Worm (Caenorhabditis elegans): ENCODE results near the gene kap-1.

Gene kap-1

DNA sequence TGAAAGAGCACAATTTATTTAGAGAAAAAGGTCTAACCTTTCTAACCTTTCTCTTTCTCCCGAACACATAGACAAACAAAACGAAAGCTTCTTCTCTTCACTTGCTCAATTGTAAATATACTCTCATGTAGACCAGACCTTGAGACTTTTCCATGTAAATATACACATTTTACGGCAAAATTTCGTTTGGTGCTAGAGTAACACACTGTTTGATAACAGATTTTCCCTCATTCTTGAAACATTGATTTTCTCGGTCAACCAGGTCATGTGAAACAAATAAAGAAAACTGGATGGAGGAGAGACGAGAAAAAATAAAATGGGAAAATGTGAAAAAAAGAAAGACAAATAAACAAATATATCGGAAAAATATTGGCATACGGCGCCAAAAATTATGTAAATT, 16.6 kb upstream of the kap-1 start:
- TF ChIP-seq ama-1 (optimal IDR thresholded peaks at IDR 0.05) (no peak), tra-4 (tag; optimal IDR thresholded peaks at IDR 0.05) (no peak), ceh-13 (GFP tag; optimal IDR thresholded peaks at IDR 0.05) (no peak), B0310.2 (tag; optimal IDR thresholded peaks at IDR 0.05) (no peak), flt-1 (GFP tag; IDR thresholded peaks at IDR 0.05) (no peak), pes-1 (GFP tag; IDR thresholded peaks at IDR 0.05) (no peak), sea-1 (GFP tag; conservative IDR thresholded peaks at IDR 0.05) (no peak), ceh-36 (tag; optimal IDR thresholded peaks at IDR 0.05) (no peak), tbx-37 (GFP tag; conservative IDR thresholded peaks at IDR 0.05) (no peak), tbx-11 (GFP tag; IDR thresholded peaks at IDR 0.05) (no peak), F13C5.2 (tag; optimal IDR thresholded peaks at IDR 0.05) (no peak), hmbx-1 (tag; optimal IDR thresholded peaks at IDR 0.05) (no peak), hmg-4 (GFP tag; optimal IDR thresholded peaks at IDR 0.05) (no peak), scrt-1 (GFP tag; IDR thresholded peaks at IDR 0.05) (no peak), aly-1 (tag; optimal IDR thresholded peaks at IDR 0.05) (no peak), ets-7 (tag; optimal IDR thresholded peaks at IDR 0.05) (no peak), hnd-1 (tag; optimal IDR thresholded peaks at IDR 0.05) (no peak)

DNA sequence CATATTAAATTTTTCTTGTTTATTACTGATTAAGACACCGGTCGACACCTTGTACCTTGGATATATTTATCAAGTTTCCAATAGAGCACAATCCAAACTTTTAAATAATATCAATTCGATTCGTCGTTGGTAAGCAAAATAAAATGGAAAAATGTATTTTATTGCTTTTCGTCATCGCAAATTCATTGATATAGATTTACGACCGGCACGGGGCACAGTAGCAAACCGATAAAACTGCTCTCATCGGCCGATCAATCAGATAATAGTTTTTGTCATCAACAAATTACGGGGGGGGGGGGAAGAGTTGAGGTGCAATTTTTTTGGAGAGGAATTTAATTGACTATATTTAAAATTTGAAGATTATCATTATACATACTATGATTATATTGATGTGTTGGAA, 15.3 kb upstream of the kap-1 start:
- TF ChIP-seq F13C5.2 (tag; optimal IDR thresholded peaks at IDR 0.05) (no peak), scrt-1 (GFP tag; IDR thresholded peaks at IDR 0.05) (no peak), hmbx-1 (tag; optimal IDR thresholded peaks at IDR 0.05) (no peak), B0310.2 (tag; optimal IDR thresholded peaks at IDR 0.05) (no peak), flt-1 (GFP tag; IDR thresholded peaks at IDR 0.05) (no peak), aly-1 (tag; optimal IDR thresholded peaks at IDR 0.05) (no peak), tbx-37 (GFP tag; conservative IDR thresholded peaks at IDR 0.05) (no peak)

DNA sequence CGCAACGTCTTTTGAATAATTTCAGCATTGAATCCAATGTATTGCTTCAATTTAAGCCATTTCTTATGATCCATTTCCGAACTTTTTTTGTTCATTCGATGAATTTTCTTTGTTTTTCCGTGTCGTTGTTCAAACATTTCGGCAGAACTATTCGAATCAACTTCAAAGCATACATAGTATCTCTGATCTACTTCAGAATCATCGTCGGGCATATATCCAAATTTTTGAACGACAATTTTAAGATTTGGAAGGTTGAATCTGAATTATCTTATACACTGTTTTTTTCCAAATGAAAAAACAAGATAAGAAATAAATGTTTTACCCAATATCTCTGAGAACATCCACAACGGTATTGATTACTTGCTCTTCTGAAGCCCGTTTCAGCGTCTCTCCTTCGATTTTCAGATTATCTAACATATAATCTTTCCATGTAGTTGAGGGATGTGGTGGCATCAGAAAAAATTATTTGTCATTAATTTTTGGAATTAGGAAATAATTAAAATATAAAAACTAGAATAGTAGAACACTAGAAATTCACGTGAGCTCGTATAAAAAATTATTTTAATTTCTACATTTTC, 9.4 kb upstream of the kap-1 start, which contains the start of gene lab-2:
TSS of gene lab-2 (minus strand) at position 453 of the 578 bp plus-strand sequence.
- TF ChIP-seq hmbx-1 (tag; optimal IDR thresholded peaks at IDR 0.05), result no peak
- no peak for TF ChIP-seq F13C5.2 (tag; optimal IDR thresholded peaks at IDR 0.05)
- no peak for TF ChIP-seq sea-1 (GFP tag; conservative IDR thresholded peaks at IDR 0.05)
- no peak for TF ChIP-seq ama-1 (optimal IDR thresholded peaks at IDR 0.05)
- no peak for TF ChIP-seq ceh-13 (GFP tag; optimal IDR thresholded peaks at IDR 0.05)
- no peak for TF ChIP-seq tra-4 (tag; optimal IDR thresholded peaks at IDR 0.05)
- no peak for TF ChIP-seq scrt-1 (GFP tag; IDR thresholded peaks at IDR 0.05)
- no peak for TF ChIP-seq B0310.2 (tag; optimal IDR thresholded peaks at IDR 0.05)
- TF ChIP-seq hnd-1 (tag; optimal IDR thresholded peaks at IDR 0.05), result no peak
- no peak for TF ChIP-seq ceh-36 (tag; optimal IDR thresholded peaks at IDR 0.05)

DNA sequence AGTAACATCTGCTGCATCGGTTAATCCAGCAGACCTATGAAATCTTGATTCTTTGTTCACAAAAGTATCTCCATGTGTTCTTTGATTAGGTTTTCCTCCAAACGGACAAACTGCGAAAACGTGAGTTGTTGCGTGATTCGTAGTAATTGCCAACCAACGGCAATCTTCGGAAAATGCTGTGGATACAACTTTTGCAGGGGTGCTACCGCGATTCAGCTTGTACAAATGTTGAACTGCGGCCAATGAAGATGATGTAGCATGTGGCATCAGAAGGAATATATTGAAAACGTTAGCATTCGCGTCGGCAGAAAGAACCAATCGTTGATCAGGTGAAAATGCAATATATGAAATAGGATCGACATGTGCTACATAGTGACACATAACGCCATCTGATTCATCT, 7.0 kb upstream of the kap-1 start:
- TF ChIP-seq aly-1 (tag; optimal IDR thresholded peaks at IDR 0.05), result no peak
- no peak for TF ChIP-seq tbx-37 (GFP tag; conservative IDR thresholded peaks at IDR 0.05)
- no peak for TF ChIP-seq F13C5.2 (tag; optimal IDR thresholded peaks at IDR 0.05)
- TF ChIP-seq tbx-11 (GFP tag; IDR thresholded peaks at IDR 0.05), result no peak
- no peak for TF ChIP-seq flt-1 (GFP tag; IDR thresholded peaks at IDR 0.05)

DNA sequence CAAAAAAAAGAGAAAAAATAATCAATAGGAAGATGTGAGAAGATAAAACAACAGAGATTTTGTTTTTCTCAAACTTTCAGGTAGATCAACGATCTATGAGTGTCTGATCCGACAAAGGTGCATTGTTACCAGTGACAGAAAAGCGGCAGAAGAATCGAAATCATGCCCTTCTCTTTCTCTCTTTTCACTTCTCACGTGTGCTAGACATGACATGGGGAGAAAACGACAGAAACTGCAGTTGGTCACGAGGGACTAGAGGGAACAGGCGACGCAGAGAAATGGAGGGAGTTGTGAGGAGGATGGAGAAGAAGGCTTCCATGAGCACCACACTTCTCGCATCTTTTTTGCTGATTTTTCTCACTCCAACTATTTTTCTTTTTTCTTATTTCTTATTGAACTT, 3.4 kb upstream of the kap-1 start, which contains the start of gene F56C9.10:
TSS of gene F56C9.10 (minus strand) at position 97 of the 400 bp plus-strand sequence.
- TF ChIP-seq tbx-37 (GFP tag; conservative IDR thresholded peaks at IDR 0.05) (no peak), hmbx-1 (tag; optimal IDR thresholded peaks at IDR 0.05) (no peak), hmg-4 (GFP tag; optimal IDR thresholded peaks at IDR 0.05) (peak; percentile 40), pes-1 (GFP tag; IDR thresholded peaks at IDR 0.05) (no peak), flt-1 (GFP tag; IDR thresholded peaks at IDR 0.05) (no peak), B0310.2 (tag; optimal IDR thresholded peaks at IDR 0.05) (no peak), tbx-11 (GFP tag; IDR thresholded peaks at IDR 0.05) (no peak), ceh-36 (tag; optimal IDR thresholded peaks at IDR 0.05) (no peak), tra-4 (tag; optimal IDR thresholded peaks at IDR 0.05) (no peak), scrt-1 (GFP tag; IDR thresholded peaks at IDR 0.05) (no peak), F13C5.2 (tag; optimal IDR thresholded peaks at IDR 0.05) (peak; percentile 25), ama-1 (optimal IDR thresholded peaks at IDR 0.05) (no peak), sea-1 (GFP tag; conservative IDR thresholded peaks at IDR 0.05) (no peak), hnd-1 (tag; optimal IDR thresholded peaks at IDR 0.05) (no peak), ets-7 (tag; optimal IDR thresholded peaks at IDR 0.05) (no peak), aly-1 (tag; optimal IDR thresholded peaks at IDR 0.05) (no peak), ceh-13 (GFP tag; optimal IDR thresholded peaks at IDR 0.05) (no peak)

DNA sequence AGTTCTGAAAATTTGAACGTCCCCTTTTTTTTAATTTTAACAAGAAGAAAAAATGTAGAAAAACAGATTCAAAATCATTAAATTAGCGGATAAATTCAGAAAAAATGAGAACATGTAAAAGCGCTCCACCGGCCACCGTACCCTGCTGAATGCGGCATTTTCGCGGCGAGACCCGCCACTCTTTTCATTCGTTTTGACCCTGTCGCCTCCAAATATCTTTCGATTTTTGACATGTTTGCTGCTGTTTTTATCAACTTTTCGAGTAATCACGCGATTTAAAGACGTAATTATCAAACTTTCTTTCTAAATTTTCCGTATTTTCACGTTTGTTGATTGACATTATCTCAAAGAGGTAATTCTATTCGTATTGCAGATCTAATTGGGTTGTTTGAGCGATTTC, 2.4 kb upstream of the kap-1 start, which contains the start of gene gsp-2:
TSS of gene gsp-2 (plus strand) at position 374 of the 400 bp plus-strand sequence.
- TF ChIP-seq hmg-4 (GFP tag; optimal IDR thresholded peaks at IDR 0.05), result peak; percentile 10
- TF ChIP-seq tbx-37 (GFP tag; conservative IDR thresholded peaks at IDR 0.05), result no peak

DNA sequence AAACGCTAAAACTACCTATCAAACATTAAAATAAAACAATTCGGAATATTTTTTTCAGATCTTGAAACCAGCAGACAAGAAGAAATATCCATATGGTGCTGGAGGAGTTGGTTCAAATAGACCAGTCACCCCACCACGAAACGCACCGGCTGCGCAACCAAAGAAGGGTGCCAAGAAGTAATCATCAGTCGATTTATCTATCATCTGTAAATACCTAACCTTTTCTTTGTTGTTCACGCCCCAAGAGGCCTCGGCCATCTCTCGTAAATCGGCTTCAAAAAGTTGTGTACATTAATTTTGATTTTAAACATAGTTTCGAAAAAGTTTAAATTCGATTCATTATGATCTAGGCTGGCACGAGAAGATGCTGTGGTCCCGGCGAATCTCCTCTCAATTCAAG, 626 bp upstream of the kap-1 start:
- TF ChIP-seq hnd-1 (tag; optimal IDR thresholded peaks at IDR 0.05) (no peak), sea-1 (GFP tag; conservative IDR thresholded peaks at IDR 0.05) (no peak), ceh-13 (GFP tag; optimal IDR thresholded peaks at IDR 0.05) (no peak), tbx-11 (GFP tag; IDR thresholded peaks at IDR 0.05) (0 out of 2 replicates have a peak, but pooled peaks have one; percentile 10), tra-4 (tag; optimal IDR thresholded peaks at IDR 0.05) (no peak)

DNA sequence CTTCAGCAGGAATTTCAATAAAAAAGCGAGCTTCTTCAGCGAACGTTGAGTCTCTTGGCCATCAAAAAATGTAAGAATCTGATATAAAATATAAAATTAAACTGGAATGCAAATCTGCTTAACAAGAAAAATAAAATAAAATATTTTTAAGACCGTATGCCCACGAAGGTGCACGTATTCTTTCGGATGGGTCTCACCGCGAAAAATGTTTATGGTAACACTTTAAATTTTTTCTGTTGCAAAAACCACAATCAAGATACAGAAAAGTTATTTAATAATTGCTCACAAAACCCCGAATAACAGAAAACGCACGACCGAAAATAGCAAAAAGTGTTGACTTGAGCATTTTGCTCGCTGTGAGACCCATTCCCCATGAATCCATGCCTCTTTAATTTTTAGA, 503 bp downstream of the kap-1 start:
- TF ChIP-seq tbx-11 (GFP tag; IDR thresholded peaks at IDR 0.05), result no peak
- no peak for TF ChIP-seq flt-1 (GFP tag; IDR thresholded peaks at IDR 0.05)
- TF ChIP-seq ets-7 (tag; optimal IDR thresholded peaks at IDR 0.05), result no peak
- no peak for TF ChIP-seq hnd-1 (tag; optimal IDR thresholded peaks at IDR 0.05)
- TF ChIP-seq aly-1 (tag; optimal IDR thresholded peaks at IDR 0.05), result no peak
- no peak for TF ChIP-seq hmbx-1 (tag; optimal IDR thresholded peaks at IDR 0.05)
- TF ChIP-seq hmg-4 (GFP tag; optimal IDR thresholded peaks at IDR 0.05), result no peak
- no peak for TF ChIP-seq ama-1 (optimal IDR thresholded peaks at IDR 0.05)
- no peak for TF ChIP-seq ceh-13 (GFP tag; optimal IDR thresholded peaks at IDR 0.05)
- TF ChIP-seq sea-1 (GFP tag; conservative IDR thresholded peaks at IDR 0.05), result no peak
- no peak for TF ChIP-seq F13C5.2 (tag; optimal IDR thresholded peaks at IDR 0.05)
- TF ChIP-seq ceh-36 (tag; optimal IDR thresholded peaks at IDR 0.05), result no peak
- no peak for TF ChIP-seq tra-4 (tag; optimal IDR thresholded peaks at IDR 0.05)

All from whole organism, early embryonic.